Comparison of ENCODE assay signal across 5 fruit fly cellular contexts in genomic region chr3L:3080084-3080994, dm6.
TF ChIP-seq lines count a peak whose summit lies in the region.

No protein-coding gene starts in this region.

- no peak for TF ChIP-seq CTCF in whole organism, embryonic (GFP tag; optimal IDR thresholded peaks at IDR 0.05; lab: Kevin White, UChicago)

TF ChIP-seq in whole organism, adult, 20 proteins besides CTCF, POLR2A, EP300 and RAD21 (continues in another document):
- no peak for TF ChIP-seq Hr96 (GFP tag; optimal IDR thresholded peaks at IDR 0.05; lab: Kevin White, UChicago)
- peak; percentile 92 for TF ChIP-seq kay (GFP tag; lab: Kevin White, UChicago; ENCODE audit: borderline replicate concordance)
- no peak for TF ChIP-seq ovo (GFP tag; optimal IDR thresholded peaks at IDR 0.05; lab: Kevin White, UChicago)
- peak; percentile 79 for TF ChIP-seq cic (GFP tag; optimal IDR thresholded peaks at IDR 0.05; lab: Kevin White, UChicago)
- peak; percentile 49 for TF ChIP-seq Mnt (GFP tag; optimal IDR thresholded peaks at IDR 0.05; lab: Kevin White, UChicago)
- TF ChIP-seq CG5204 (GFP tag; optimal IDR thresholded peaks at IDR 0.05; lab: Kevin White, UChicago) = no peak
- peak; percentile 57 for TF ChIP-seq CG12768 (GFP tag; optimal IDR thresholded peaks at IDR 0.05; lab: Kevin White, UChicago)
- no peak for TF ChIP-seq cnc (optimal IDR thresholded peaks at IDR 0.05; lab: Kevin White, UChicago)
- no peak for TF ChIP-seq toe (GFP tag; optimal IDR thresholded peaks at IDR 0.05; lab: Kevin White, UChicago)
- peak; percentile 4 for TF ChIP-seq Clk (GFP tag; optimal IDR thresholded peaks at IDR 0.05; lab: Kevin White, UChicago)
- TF ChIP-seq CG14711 (tag; optimal IDR thresholded peaks at IDR 0.05; lab: Kevin White, UChicago) = peak; percentile 50
- TF ChIP-seq CG11617 (GFP tag; optimal IDR thresholded peaks at IDR 0.05; lab: Kevin White, UChicago) = no peak
- no peak for TF ChIP-seq pad (GFP tag; optimal IDR thresholded peaks at IDR 0.05; lab: Kevin White, UChicago)
- TF ChIP-seq tj (GFP tag; optimal IDR thresholded peaks at IDR 0.05; lab: Kevin White, UChicago) = no peak
- TF ChIP-seq CG7101 (tag; optimal IDR thresholded peaks at IDR 0.05; lab: Kevin White, UChicago) = no peak
- TF ChIP-seq bab1 (GFP tag; optimal IDR thresholded peaks at IDR 0.05; lab: Kevin White, UChicago) = no peak
- peak; percentile 68 for TF ChIP-seq CG33017 (tag; optimal IDR thresholded peaks at IDR 0.05; lab: Kevin White, UChicago)
- no peak for TF ChIP-seq CG7045 (GFP tag; optimal IDR thresholded peaks at IDR 0.05; lab: Kevin White, UChicago)
- TF ChIP-seq CG1620 (GFP tag; optimal IDR thresholded peaks at IDR 0.05; lab: Kevin White, UChicago) = no peak

TF ChIP-seq in whole organism, embryonic, 481 proteins besides CTCF, POLR2A, EP300 and RAD21 (continues in another document):
- TF ChIP-seq ind (GFP tag; optimal IDR thresholded peaks at IDR 0.05; lab: Kevin White, UChicago) = no peak
- TF ChIP-seq Opbp (GFP tag; IDR thresholded peaks at IDR 0.05; lab: Robert Waterston, UW; ENCODE audit: partially characterized antibody) = no peak
- no peak for TF ChIP-seq CG8765 (GFP tag; IDR thresholded peaks at IDR 0.05; lab: Robert Waterston, UW)
- TF ChIP-seq Rfx (GFP tag; IDR thresholded peaks at IDR 0.05; lab: Robert Waterston, UW) = peak; percentile 60; the same call in 1 of the 2 replicates
- no peak for TF ChIP-seq al (GFP tag; IDR thresholded peaks at IDR 0.05; lab: Robert Waterston, UW)
- TF ChIP-seq CG11093 (GFP tag; IDR thresholded peaks at IDR 0.05; lab: Robert Waterston, UW) = no peak; the same call in 2 of the 3 replicates
- no peak for TF ChIP-seq CG6175 (GFP tag; IDR thresholded peaks at IDR 0.05; lab: Robert Waterston, UW)
- TF ChIP-seq gsb (GFP tag; IDR thresholded peaks at IDR 0.05; lab: Robert Waterston, UW) = no peak
- no peak for TF ChIP-seq CG9797 (GFP tag; optimal IDR thresholded peaks at IDR 0.05; lab: Kevin White, UChicago)
- TF ChIP-seq MBD-R2 (GFP tag; IDR thresholded peaks at IDR 0.05; lab: Robert Waterston, UW) = no peak; the same call in 1 of the 2 replicates
- TF ChIP-seq CG18764 (GFP tag; optimal IDR thresholded peaks at IDR 0.05; lab: Kevin White, UChicago) = no peak
- no peak for TF ChIP-seq CG14860 (GFP tag; IDR thresholded peaks at IDR 0.05; lab: Robert Waterston, UW; ENCODE audit: partially characterized antibody)
- no peak for TF ChIP-seq pros (GFP tag; optimal IDR thresholded peaks at IDR 0.05; lab: Kevin White, UChicago)
- no peak for TF ChIP-seq peb (GFP tag; IDR thresholded peaks at IDR 0.05; lab: Robert Waterston, UW)
- no peak for TF ChIP-seq ERR (GFP tag; optimal IDR thresholded peaks at IDR 0.05; lab: Kevin White, UChicago)
- TF ChIP-seq CG17802 (tag; optimal IDR thresholded peaks at IDR 0.05; lab: Kevin White, UChicago) = peak; percentile 26
- TF ChIP-seq CG14014 (GFP tag; IDR thresholded peaks at IDR 0.05; lab: Robert Waterston, UW) = 0 out of 2 replicates have a peak, but pooled peaks have one; percentile 45
- no peak for TF ChIP-seq Hmx (GFP tag; optimal IDR thresholded peaks at IDR 0.05; lab: Kevin White, UChicago)

TF ChIP-seq in whole organism, prepupa, 60 proteins besides CTCF, POLR2A, EP300 and RAD21 (continues in another document):
- TF ChIP-seq cyc (GFP tag; optimal IDR thresholded peaks at IDR 0.05; lab: Kevin White, UChicago) (peak; percentile 30), CG9139 (GFP tag; optimal IDR thresholded peaks at IDR 0.05; lab: Kevin White, UChicago) (no peak), CG1621 (tag; optimal IDR thresholded peaks at IDR 0.05; lab: Kevin White, UChicago) (no peak), CG6792 (GFP tag; optimal IDR thresholded peaks at IDR 0.05; lab: Kevin White, UChicago) (no peak), eg (GFP tag; IDR thresholded peaks at IDR 0.05; lab: Robert Waterston, UW) (peak; percentile 68; the same call in 2 of the 3 replicates), acj6 (GFP tag; optimal IDR thresholded peaks at IDR 0.05; lab: Kevin White, UChicago) (peak; percentile 3), Ets21C (GFP tag; optimal IDR thresholded peaks at IDR 0.05; lab: Kevin White, UChicago) (no peak), net (GFP tag; optimal IDR thresholded peaks at IDR 0.05; lab: Kevin White, UChicago) (no peak), CG31627 (GFP tag; optimal IDR thresholded peaks at IDR 0.05; lab: Kevin White, UChicago) (peak; percentile 25), CG10669 (GFP tag; optimal IDR thresholded peaks at IDR 0.05; lab: Kevin White, UChicago) (peak; percentile 24), Lpt (GFP tag; optimal IDR thresholded peaks at IDR 0.05; lab: Kevin White, UChicago) (no peak), CG6854 (GFP tag; optimal IDR thresholded peaks at IDR 0.05; lab: Kevin White, UChicago) (no peak), Met (GFP tag; optimal IDR thresholded peaks at IDR 0.05; lab: Kevin White, UChicago) (no peak), dac (GFP tag; optimal IDR thresholded peaks at IDR 0.05; lab: Kevin White, UChicago) (no peak), CG10631 (GFP tag; optimal IDR thresholded peaks at IDR 0.05; lab: Kevin White, UChicago) (no peak), ss (GFP tag; optimal IDR thresholded peaks at IDR 0.05; lab: Kevin White, UChicago) (no peak), salr (GFP tag; optimal IDR thresholded peaks at IDR 0.05; lab: Kevin White, UChicago) (no peak), CG8119 (GFP tag; IDR thresholded peaks at IDR 0.05; lab: Robert Waterston, UW) (no peak), pdm3 (GFP tag; optimal IDR thresholded peaks at IDR 0.05; lab: Kevin White, UChicago) (peak; percentile 39), fkh (GFP tag; optimal IDR thresholded peaks at IDR 0.05; lab: Kevin White, UChicago) (peak; percentile 17)

TF ChIP-seq in whole organism, pupa, 21 proteins besides CTCF, POLR2A, EP300 and RAD21:
- TF ChIP-seq CG8301 (tag; optimal IDR thresholded peaks at IDR 0.05; lab: Kevin White, UChicago) = peak; percentile 30
- no peak for TF ChIP-seq Snoo (tag; optimal IDR thresholded peaks at IDR 0.05; lab: Kevin White, UChicago)
- no peak for TF ChIP-seq Pif1A (GFP tag; optimal IDR thresholded peaks at IDR 0.05; lab: Kevin White, UChicago)
- no peak for TF ChIP-seq gl (tag; optimal IDR thresholded peaks at IDR 0.05; lab: Kevin White, UChicago)
- TF ChIP-seq CG32121 (GFP tag; IDR thresholded peaks at IDR 0.05; lab: Robert Waterston, UW) = peak; percentile 59
- peak; percentile 12; the same call in 1 of the 2 replicates for TF ChIP-seq Ets98B (GFP tag; IDR thresholded peaks at IDR 0.05; lab: Robert Waterston, UW)
- TF ChIP-seq CG34367 (tag; optimal IDR thresholded peaks at IDR 0.05; lab: Kevin White, UChicago) = no peak
- TF ChIP-seq CG13204 (GFP tag; optimal IDR thresholded peaks at IDR 0.05; lab: Kevin White, UChicago) = no peak
- peak; percentile 40 for TF ChIP-seq CG14655 (GFP tag; optimal IDR thresholded peaks at IDR 0.05; lab: Kevin White, UChicago)
- no peak for TF ChIP-seq Pif1B (GFP tag; optimal IDR thresholded peaks at IDR 0.05; lab: Kevin White, UChicago)
- peak; percentile 4; the same call in 1 of the 2 replicates for TF ChIP-seq rn (GFP tag; IDR thresholded peaks at IDR 0.05; lab: Robert Waterston, UW)
- TF ChIP-seq CG8159 (tag; optimal IDR thresholded peaks at IDR 0.05; lab: Kevin White, UChicago) = peak; percentile 46
- peak; percentile 41 for TF ChIP-seq CG9948 (tag; optimal IDR thresholded peaks at IDR 0.05; lab: Kevin White, UChicago)
- TF ChIP-seq EcR (GFP tag; optimal IDR thresholded peaks at IDR 0.05; lab: Kevin White, UChicago) = peak; percentile 52
- TF ChIP-seq fd96Ca (GFP tag; IDR thresholded peaks at IDR 0.05; lab: Robert Waterston, UW) = peak; percentile 7; the same call in 1 of the 3 replicates
- peak; percentile 42 for TF ChIP-seq CG15710 (tag; optimal IDR thresholded peaks at IDR 0.05; lab: Kevin White, UChicago)
- TF ChIP-seq CG10348 (GFP tag; IDR thresholded peaks at IDR 0.05; lab: Robert Waterston, UW) = no peak
- TF ChIP-seq CG4496 (GFP tag; IDR thresholded peaks at IDR 0.05; lab: Robert Waterston, UW) = peak; percentile 79; the same call in 2 of the 3 replicates
- peak; percentile 30 for TF ChIP-seq CG17806 (tag; optimal IDR thresholded peaks at IDR 0.05; lab: Kevin White, UChicago)
- peak; percentile 42 for TF ChIP-seq CG12605 (GFP tag; IDR thresholded peaks at IDR 0.05; lab: Robert Waterston, UW)
- no peak for TF ChIP-seq D1 (tag; optimal IDR thresholded peaks at IDR 0.05; lab: Kevin White, UChicago)
TF ChIP-seq in whole organism, pupa: peak in this region for 13.

TF ChIP-seq in whole organism, wandering third instar larva, 38 proteins besides CTCF, POLR2A, EP300 and RAD21:
- TF ChIP-seq CG32264 (GFP tag; optimal IDR thresholded peaks at IDR 0.05; lab: Kevin White, UChicago) (no peak), h (GFP tag; optimal IDR thresholded peaks at IDR 0.05; lab: Kevin White, UChicago) (peak; percentile 2), Hr83 (GFP tag; optimal IDR thresholded peaks at IDR 0.05; lab: Kevin White, UChicago; ENCODE audit: poor library complexity, severe bottlenecking) (peak; percentile 32), dmrt93B (GFP tag; optimal IDR thresholded peaks at IDR 0.05; lab: Kevin White, UChicago) (peak; percentile 27), OdsH (GFP tag; optimal IDR thresholded peaks at IDR 0.05; lab: Kevin White, UChicago) (no peak), HLH106 (tag; optimal IDR thresholded peaks at IDR 0.05; lab: Kevin White, UChicago) (peak; percentile 16)
